Worm (Caenorhabditis elegans) whole organism, L3 larva: Measurements from ENCODE around the gene T20G5.9.
A peak's percentile ranks its signal among the peaks of the same experiment; 100 is the strongest.

Experiments used
- ZK546.5 ChIP-seq: sonication (generic microtip); optimal IDR thresholded peaks from 2 replicates; lab custom pipeline; 2017; ENCODE audit warnings: missing biosample characterization, missing genetic modification characterization
- aly-2 ChIP-seq: fragments of 150-350 bp; optimal IDR thresholded peaks from 2 replicates; lab custom pipeline; 2014; ENCODE audit warnings: missing biosample characterization, missing genetic modification characterization
- ama-1 ChIP-seq: fragments of 150-350 bp; optimal IDR thresholded peaks from 2 replicates; lab custom pipeline; 2018
- ceh-82 ChIP-seq: fragments of 150-350 bp; optimal IDR thresholded peaks from 2 replicates; lab custom pipeline; 2014; ENCODE audit warnings: missing biosample characterization, missing genetic modification characterization
- ceh-9 ChIP-seq: sonication (generic microtip); optimal IDR thresholded peaks from 2 replicates; lab custom pipeline; 2018; ENCODE audit warnings: missing biosample characterization, missing genetic modification characterization
- daf-12 ChIP-seq: fragments of 150-350 bp; optimal IDR thresholded peaks from 2 replicates; lab custom pipeline; 2014; ENCODE audit warnings: missing biosample characterization, missing genetic modification reagents, missing genetic modification characterization
- egl-27 ChIP-seq: sonication (generic microtip); optimal IDR thresholded peaks from 4 replicates; lab custom pipeline; 2017; ENCODE audit warnings: missing biosample characterization, missing genetic modification reagents, missing genetic modification characterization
- egl-5 ChIP-seq: fragments of 150-350 bp; optimal IDR thresholded peaks from 2 replicates; lab custom pipeline; 2017; ENCODE audit warnings: missing biosample characterization, missing genetic modification reagents, missing genetic modification characterization, inconsistent platforms
- elt-3 ChIP-seq, 3 experiments: fragments of 150-350 bp in 1 of 3; sonication (generic microtip) in 2 of 3; optimal IDR thresholded peaks; 2 replicates in 2 of 3; 4 replicates in 1 of 3; lab custom pipeline; 2014 to 2017; ENCODE audit warnings: missing biosample characterization in 3 of 3, missing genetic modification characterization in 3 of 3
- fkh-10 ChIP-seq: sonication (generic microtip); optimal IDR thresholded peaks from 2 replicates; lab custom pipeline; 2017; ENCODE audit warnings: missing biosample characterization, missing genetic modification reagents, missing genetic modification characterization
- fkh-2 ChIP-seq: fragments of 150-350 bp; optimal IDR thresholded peaks from 2 replicates; lab custom pipeline; 2014; ENCODE audit warnings: missing biosample characterization, missing genetic modification reagents, missing genetic modification characterization
- fos-1 ChIP-seq: fragments of 150-350 bp; optimal IDR thresholded peaks from 2 replicates; lab custom pipeline; 2014; ENCODE audit warnings: missing biosample characterization, missing genetic modification characterization
- hmg-11 ChIP-seq: sonication (generic microtip); optimal IDR thresholded peaks from 2 replicates; lab custom pipeline; 2016; ENCODE audit warnings: missing genetic modification characterization, missing compliant biosample characterization
- jun-1 ChIP-seq: fragments of 150-350 bp; optimal IDR thresholded peaks from 2 replicates; lab custom pipeline; 2014; ENCODE audit warnings: missing biosample characterization, missing genetic modification reagents, missing genetic modification characterization
- lsy-12 ChIP-seq: sonication (generic microtip); optimal IDR thresholded peaks from 2 replicates; lab custom pipeline; 2016; ENCODE audit warnings: mild to moderate bottlenecking, missing genetic modification characterization, missing compliant biosample characterization
- mdl-1 ChIP-seq: fragments of 150-350 bp; optimal IDR thresholded peaks from 2 replicates; lab custom pipeline; 2014; ENCODE audit warnings: missing biosample characterization, missing genetic modification characterization
- nfya-1 ChIP-seq: sonication (generic microtip); optimal IDR thresholded peaks from 2 replicates; lab custom pipeline; 2017; ENCODE audit warnings: missing genetic modification characterization, mild to moderate bottlenecking, missing compliant biosample characterization, antibody characterized with exemption, moderate library complexity; ENCODE audit not compliant: insufficient read depth
- nhr-11 ChIP-seq: fragments of 150-350 bp; optimal IDR thresholded peaks from 2 replicates; lab custom pipeline; 2014; ENCODE audit warnings: missing biosample characterization, missing genetic modification characterization
- nhr-23 ChIP-seq: fragments of 150-350 bp; optimal IDR thresholded peaks from 2 replicates; lab custom pipeline; 2014; ENCODE audit warnings: missing biosample characterization, missing genetic modification reagents, missing genetic modification characterization
- nhr-237 ChIP-seq: fragments of 150-350 bp; optimal IDR thresholded peaks from 2 replicates; lab custom pipeline; 2014; ENCODE audit warnings: missing biosample characterization, missing genetic modification characterization
- nhr-25 ChIP-seq: sonication (generic microtip); optimal IDR thresholded peaks from 2 replicates; lab custom pipeline; 2017; ENCODE audit warnings: missing biosample characterization, missing genetic modification characterization
- nhr-43 ChIP-seq: sonication (generic microtip); optimal IDR thresholded peaks from 2 replicates; lab custom pipeline; 2016; ENCODE audit warnings: mild to moderate bottlenecking, missing genetic modification characterization, missing compliant biosample characterization; ENCODE audit not compliant: poor library complexity, severe bottlenecking
- nhr-76 ChIP-seq: fragments of 150-350 bp; sonication (generic microtip); optimal IDR thresholded peaks from 5 replicates; lab custom pipeline; 2014; ENCODE audit warnings: missing biosample characterization, missing genetic modification characterization
- nhr-77 ChIP-seq: fragments of 150-350 bp; optimal IDR thresholded peaks from 2 replicates; lab custom pipeline; 2014; ENCODE audit warnings: missing biosample characterization, missing genetic modification characterization
- sea-2 ChIP-seq: fragments of 150-350 bp; sonication (generic microtip); optimal IDR thresholded peaks from 4 replicates; lab custom pipeline; 2014; ENCODE audit warnings: missing biosample characterization, missing genetic modification reagents, missing genetic modification characterization
- skn-1 ChIP-seq: fragments of 150-350 bp; optimal IDR thresholded peaks from 2 replicates; lab custom pipeline; 2014; ENCODE audit warnings: missing biosample characterization, missing genetic modification characterization
- snpc-4 ChIP-seq: fragments of 150-350 bp; optimal IDR thresholded peaks from 2 replicates; lab custom pipeline; 2014; ENCODE audit warnings: missing biosample characterization, missing genetic modification characterization
- tbx-2 ChIP-seq: sonication (generic microtip); optimal IDR thresholded peaks from 2 replicates; lab custom pipeline; 2016; ENCODE audit warnings: mild to moderate bottlenecking, missing genetic modification characterization, missing compliant biosample characterization
- unc-39 ChIP-seq: sonication (generic microtip); optimal IDR thresholded peaks from 4 replicates; lab custom pipeline; 2017; ENCODE audit warnings: missing biosample characterization, missing genetic modification characterization
- unc-62 ChIP-seq: fragments of 150-350 bp; sonication (generic microtip); optimal IDR thresholded peaks from 4 replicates; lab custom pipeline; 2014; ENCODE audit warnings: missing biosample characterization, missing genetic modification reagents, missing genetic modification characterization
- zag-1 ChIP-seq: fragments of 150-350 bp; optimal IDR thresholded peaks from 2 replicates; lab custom pipeline; 2014; ENCODE audit warnings: missing biosample characterization, missing genetic modification characterization
- ztf-4 ChIP-seq: fragments of 150-350 bp; optimal IDR thresholded peaks from 2 replicates; lab custom pipeline; 2014; ENCODE audit warnings: missing biosample characterization, missing genetic modification characterization

The T20G5.9 gene

DNA sequence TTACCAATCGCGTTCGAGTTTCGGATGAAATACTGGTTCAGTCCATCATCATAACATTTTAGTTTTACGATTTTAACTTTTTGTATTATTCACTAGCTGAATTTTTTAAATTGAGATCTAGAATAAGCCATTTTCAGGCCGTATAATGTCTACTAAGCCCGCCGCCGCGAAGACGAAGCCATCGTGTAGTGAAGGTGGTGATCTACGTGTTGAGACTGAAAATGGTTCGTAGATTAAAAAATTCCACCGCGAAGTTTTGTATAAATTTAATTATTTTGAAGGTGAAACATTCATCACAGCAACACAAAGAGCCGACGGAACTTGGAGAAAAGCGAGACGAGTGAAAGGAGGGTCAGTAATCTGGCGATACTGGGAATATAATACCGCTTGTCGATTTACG lies at the start of gene T20G5.9:
TSS of gene T20G5.9 (plus strand) at position 138 of the 400 bp plus-strand sequence.
- TF ChIP-seq hmg-11 (tag; lab: Kevin White, UChicago) = peak; percentile 8
- TF ChIP-seq aly-2 (tag; lab: Kevin White, UChicago) = peak; percentile 69
- TF ChIP-seq ZK546.5 = no peak
- no peak for TF ChIP-seq fkh-2
- no peak for TF ChIP-seq skn-1 (tag; lab: Kevin White, UChicago)
- peak; percentile 33 for TF ChIP-seq ama-1
- TF ChIP-seq fos-1 (tag; lab: Kevin White, UChicago) = no peak

DNA sequence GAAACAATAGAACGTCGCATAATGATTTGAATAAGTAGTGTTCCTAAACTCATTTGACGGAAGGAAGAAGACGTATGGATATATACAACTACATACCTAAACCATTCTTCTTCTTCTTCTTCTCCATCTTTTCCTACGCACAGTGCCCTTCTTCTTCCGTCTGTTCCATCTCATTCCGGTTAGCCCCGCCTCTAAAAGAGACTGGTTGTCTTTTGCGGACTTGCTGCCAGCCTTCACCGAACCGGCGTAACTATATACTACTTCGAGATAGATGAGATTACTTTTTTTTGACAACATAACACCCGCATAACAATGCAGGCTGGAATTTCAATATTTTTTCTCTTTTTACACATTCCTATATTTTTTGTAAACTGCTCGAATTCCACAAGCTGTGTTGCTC lies 49.3 kb upstream of the T20G5.9 start, which contains the start of the genes K08E5.5 and mua-3:
TSS of gene K08E5.5 (minus strand) at position 101 of the 400 bp plus-strand sequence.
TSS of gene mua-3 (plus strand) at position 313 of the 400 bp plus-strand sequence.
- TF ChIP-seq ZK546.5 (no peak), egl-5 (tag; lab: Kevin White, UChicago) (no peak), nhr-77 (tag; lab: Kevin White, UChicago) (no peak), nhr-11 (tag; lab: Kevin White, UChicago) (no peak), nfya-1 (no peak), mdl-1 (tag; lab: Kevin White, UChicago) (no peak), zag-1 (tag; lab: Kevin White, UChicago) (no peak), hmg-11 (tag; lab: Kevin White, UChicago) (no peak), nhr-76 (no peak), lsy-12 (no peak), tbx-2 (tag; lab: Kevin White, UChicago) (no peak), fos-1 (tag; lab: Kevin White, UChicago) (no peak), nhr-237 (tag; lab: Kevin White, UChicago) (no peak), unc-62 (GFP tag; lab: Kevin White, UChicago) (no peak), ceh-82 (tag; lab: Kevin White, UChicago) (no peak), elt-3 (tag; optimal IDR thresholded peaks at IDR 0.05; lab: Kevin White, UChicago) (no peak), egl-27 (no peak), daf-12 (tag; lab: Kevin White, UChicago) (no peak), nhr-25 (tag; lab: Kevin White, UChicago) (no peak), ztf-4 (tag; lab: Kevin White, UChicago) (no peak)

DNA sequence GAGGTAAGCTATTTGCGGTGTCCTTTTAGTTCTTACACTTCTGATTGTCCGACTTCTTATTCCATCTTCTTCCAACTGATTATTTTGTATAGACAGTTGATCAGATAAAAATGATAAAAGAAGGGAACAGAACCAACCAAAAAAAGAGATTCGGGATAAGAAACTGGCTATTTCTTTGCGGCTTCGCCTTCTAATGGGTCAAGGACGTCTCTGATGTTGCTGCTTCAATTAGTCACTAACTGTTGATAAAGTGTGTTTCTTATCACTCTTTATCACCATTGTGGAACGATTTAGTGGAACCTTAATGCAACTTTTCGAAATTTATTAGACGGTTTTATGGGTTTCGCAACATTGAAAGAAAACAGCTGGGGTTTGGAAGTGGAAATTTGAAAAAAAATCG lies 39.4 kb upstream of the T20G5.9 start:
- TF ChIP-seq nhr-43 (tag; lab: Kevin White, UChicago) (no peak), jun-1 (no peak), nfya-1 (no peak), ceh-82 (tag; lab: Kevin White, UChicago) (no peak), nhr-23 (peak; percentile 81), nhr-237 (tag; lab: Kevin White, UChicago) (no peak), nhr-25 (tag; lab: Kevin White, UChicago) (peak; percentile 66), egl-27 (no peak), zag-1 (tag; lab: Kevin White, UChicago) (no peak), ceh-9 (tag; lab: Kevin White, UChicago) (no peak), elt-3 (tag; optimal IDR thresholded peaks at IDR 0.05; lab: Kevin White, UChicago) (peak in 2 of 3 experiments; percentile 56 to 95), aly-2 (tag; lab: Kevin White, UChicago) (no peak), skn-1 (tag; lab: Kevin White, UChicago) (no peak), nhr-77 (tag; lab: Kevin White, UChicago) (no peak)

DNA sequence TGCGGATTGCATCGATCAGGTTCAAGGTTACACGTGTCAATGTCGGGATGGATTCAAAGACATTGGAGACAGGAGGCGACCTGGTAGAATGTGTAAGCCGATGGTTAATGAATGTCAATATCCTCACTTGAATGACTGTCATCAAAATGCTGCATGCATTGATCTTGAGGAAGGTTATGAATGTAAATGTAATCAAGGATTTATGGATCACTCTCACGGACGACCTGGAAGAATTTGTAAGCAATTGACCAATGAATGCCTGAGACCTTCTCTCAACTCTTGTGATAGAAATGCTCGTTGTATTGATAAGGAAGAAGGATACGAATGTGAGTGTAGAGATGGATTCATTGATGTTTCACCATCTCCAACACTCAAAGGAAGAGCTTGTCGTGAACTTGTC lies 31.6 kb upstream of the T20G5.9 start:
- TF ChIP-seq zag-1 (tag; lab: Kevin White, UChicago) (no peak), nfya-1 (no peak), ZK546.5 (no peak), sea-2 (GFP tag; lab: Kevin White, UChicago) (no peak), fkh-10 (GFP tag; lab: Kevin White, UChicago) (no peak)

DNA sequence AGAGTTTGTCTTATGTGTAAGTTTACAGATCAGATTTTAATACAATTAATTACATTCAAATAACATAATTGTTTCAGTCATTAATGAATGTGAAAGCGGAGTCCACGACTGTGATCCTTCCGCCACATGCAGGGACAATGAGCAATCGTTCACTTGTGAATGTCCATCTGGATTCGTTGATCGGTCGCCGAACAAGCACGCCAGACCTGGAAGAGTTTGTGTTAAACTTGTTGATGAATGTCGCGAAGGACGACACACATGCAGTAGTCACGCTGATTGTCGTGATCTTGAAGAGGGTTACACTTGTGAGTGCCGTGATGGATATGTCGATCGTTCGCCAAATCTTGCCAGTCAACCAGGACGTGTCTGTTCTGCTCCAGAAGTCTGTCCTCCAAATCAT lies 31.1 kb upstream of the T20G5.9 start:
- TF ChIP-seq ceh-9 (tag; lab: Kevin White, UChicago) (no peak), elt-3 (tag; optimal IDR thresholded peaks at IDR 0.05; lab: Kevin White, UChicago) (no peak)

DNA sequence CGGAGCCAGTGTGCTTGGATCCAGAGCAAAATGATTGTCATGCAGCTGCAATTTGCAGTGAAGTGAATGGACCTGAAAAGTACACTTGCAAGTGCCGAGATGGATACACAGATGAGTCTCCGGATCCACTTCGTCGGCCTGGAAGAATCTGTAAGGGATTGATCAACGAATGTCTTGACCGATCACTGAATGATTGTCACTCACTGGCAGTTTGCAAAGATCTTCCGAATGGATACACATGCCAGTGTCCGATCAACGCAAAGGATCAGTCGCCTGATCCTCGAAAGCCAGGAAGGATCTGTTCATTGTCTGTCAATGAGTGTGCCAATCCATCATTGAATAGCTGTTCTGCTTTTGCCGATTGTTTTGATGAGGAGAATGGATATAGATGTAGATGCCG lies 30.2 kb upstream of the T20G5.9 start:
- TF ChIP-seq nhr-25 (tag; lab: Kevin White, UChicago) (no peak), unc-39 (tag; lab: Kevin White, UChicago) (no peak), hmg-11 (tag; lab: Kevin White, UChicago) (no peak), snpc-4 (tag; lab: Kevin White, UChicago) (no peak)
